Worm (Caenorhabditis elegans): ENCODE data around the gene Y46E12A.2.
A peak's percentile ranks its signal among the peaks of the same experiment; 100 is the strongest.

Y46E12A.2 gene

ce11 chrIII:1805415-1806008 lies 46.8 kb downstream of the Y46E12A.2 start:
- TF ChIP-seq B0019.2 (GFP tag; conservative IDR thresholded peaks at IDR 0.05), result no peak
- no peak for TF ChIP-seq sea-2 (GFP tag; IDR thresholded peaks at IDR 0.05)

ce11 chrIII:1806183-1806798 lies 47.6 kb downstream of the Y46E12A.2 start:
- TF ChIP-seq madf-10 (tag; optimal IDR thresholded peaks at IDR 0.05) (no peak), T26A5.8 (tag; optimal IDR thresholded peaks at IDR 0.05) (no peak), hlh-26 (GFP tag; conservative IDR thresholded peaks at IDR 0.05) (no peak), F10E7.11 (tag; optimal IDR thresholded peaks at IDR 0.05) (no peak), dpl-1 (GFP tag; optimal IDR thresholded peaks at IDR 0.05) (no peak), chd-7 (tag; optimal IDR thresholded peaks at IDR 0.05) (no peak), ets-4 (GFP tag; optimal IDR thresholded peaks at IDR 0.05) (no peak), nhr-90 (tag; optimal IDR thresholded peaks at IDR 0.05) (no peak), snpc-1.3 (tag; optimal IDR thresholded peaks at IDR 0.05; ENCODE audit: insufficient read depth) (no peak), tlf-1 (GFP tag; optimal IDR thresholded peaks at IDR 0.05) (no peak), F57A8.1 (GFP tag; optimal IDR thresholded peaks at IDR 0.05) (no peak), egl-18 (GFP tag; IDR thresholded peaks at IDR 0.05) (no peak), zfh-2 (GFP tag; conservative IDR thresholded peaks at IDR 0.05) (peak; percentile 93), xnd-1 (tag; optimal IDR thresholded peaks at IDR 0.05) (no peak), ceh-27 (GFP tag; optimal IDR thresholded peaks at IDR 0.05) (no peak), attf-3 (GFP tag; conservative IDR thresholded peaks at IDR 0.05) (no peak), sptf-2 (GFP tag; optimal IDR thresholded peaks at IDR 0.05) (no peak), rcor-1 (GFP tag; IDR thresholded peaks at IDR 0.05) (no peak), nhr-27 (tag; optimal IDR thresholded peaks at IDR 0.05) (no peak), B0035.1 (tag; optimal IDR thresholded peaks at IDR 0.05) (no peak), snpc-1.1 (tag; optimal IDR thresholded peaks at IDR 0.05; ENCODE audit: insufficient read depth) (no peak), F49E8.2 (tag; optimal IDR thresholded peaks at IDR 0.05; ENCODE audit: insufficient read depth) (no peak), ztf-18 (tag; optimal IDR thresholded peaks at IDR 0.05) (no peak), lsl-1 (GFP tag; optimal IDR thresholded peaks at IDR 0.05) (no peak), F37B4.10 (GFP tag; IDR thresholded peaks at IDR 0.05) (no peak), egrh-3 (GFP tag; IDR thresholded peaks at IDR 0.05) (peak; percentile 90), lsy-27 (tag; optimal IDR thresholded peaks at IDR 0.05; ENCODE audit: borderline replicate concordance, insufficient read depth) (no peak), zim-3 (tag; optimal IDR thresholded peaks at IDR 0.05) (no peak), fkh-3 (tag; optimal IDR thresholded peaks at IDR 0.05) (no peak), repo-1 (tag; optimal IDR thresholded peaks at IDR 0.05) (no peak), ekl-4 (GFP tag; IDR thresholded peaks at IDR 0.05) (0 out of 2 replicates have a peak, but pooled peaks have one; percentile 3), lin-40 (tag; optimal IDR thresholded peaks at IDR 0.05) (no peak), F33H1.4 (GFP tag; IDR thresholded peaks at IDR 0.05) (no peak), snpc-4 (GFP tag; optimal IDR thresholded peaks at IDR 0.05) (no peak), snpc-4 (tag; optimal IDR thresholded peaks at IDR 0.05) (no peak), attf-5 (GFP tag; optimal IDR thresholded peaks at IDR 0.05) (no peak), ztf-3 (GFP tag; optimal IDR thresholded peaks at IDR 0.05) (no peak), mcd-1 (GFP tag; IDR thresholded peaks at IDR 0.05) (0 out of 2 replicates have a peak, but pooled peaks have one; percentile 33), nhr-179 (tag; optimal IDR thresholded peaks at IDR 0.05) (no peak), mxl-1 (tag; optimal IDR thresholded peaks at IDR 0.05) (no peak), ceh-79 (tag; optimal IDR thresholded peaks at IDR 0.05) (no peak), mes-4 (tag; optimal IDR thresholded peaks at IDR 0.05) (peak; percentile 2)

All from whole organism, young adult.